Worm (Caenorhabditis elegans) whole organism, L4/young adult: Measurements from ENCODE around the gene srx-63.

Experiments
- W03F9.2 ChIP-seq: fragments of 150-350 bp; optimal IDR thresholded peaks from 2 replicates; lab custom pipeline; 2014; ENCODE audit warnings: missing biosample characterization, missing genetic modification characterization
- dao-5 ChIP-seq: sonication (generic microtip); optimal IDR thresholded peaks from 2 replicates; lab custom pipeline; 2016; ENCODE audit warnings: missing genotype, missing genetic modification characterization, moderate library complexity, missing compliant biosample characterization
- him-1 ChIP-seq: sonication (generic microtip); optimal IDR thresholded peaks from 2 replicates; lab custom pipeline; 2016; ENCODE audit warnings: missing genotype, missing genetic modification reagents, missing genetic modification characterization, missing compliant biosample characterization

Gene srx-63

DNA sequence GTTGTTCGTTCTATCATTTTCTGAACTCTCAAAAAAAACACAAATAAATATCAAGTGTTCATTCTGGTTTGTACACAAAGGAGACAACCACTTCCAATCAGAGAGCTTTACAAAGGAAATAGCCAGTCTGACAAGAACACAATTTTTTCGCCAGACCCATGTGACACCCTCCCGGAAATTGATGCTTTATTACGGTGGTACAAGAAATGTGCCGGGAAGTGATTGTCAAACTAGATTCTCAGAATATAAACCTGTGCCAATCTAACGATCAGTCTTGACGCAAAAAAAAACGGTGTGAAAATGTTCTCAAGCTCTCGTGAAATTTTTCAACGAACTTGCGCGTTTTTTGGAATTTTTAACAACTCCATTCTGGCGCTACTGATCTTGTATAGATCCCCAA is 22.3 kb downstream of the srx-63 start, which contains the start of gene str-247:
Gene str-247, plus strand, starts transcription at position 301 of the 400 bp plus-strand sequence.
- TF ChIP-seq dao-5 (tag; lab: Kevin White, UChicago) (no peak), W03F9.2 (tag; lab: Kevin White, UChicago) (no peak), him-1 (tag; lab: Kevin White, UChicago) (no peak)

DNA sequence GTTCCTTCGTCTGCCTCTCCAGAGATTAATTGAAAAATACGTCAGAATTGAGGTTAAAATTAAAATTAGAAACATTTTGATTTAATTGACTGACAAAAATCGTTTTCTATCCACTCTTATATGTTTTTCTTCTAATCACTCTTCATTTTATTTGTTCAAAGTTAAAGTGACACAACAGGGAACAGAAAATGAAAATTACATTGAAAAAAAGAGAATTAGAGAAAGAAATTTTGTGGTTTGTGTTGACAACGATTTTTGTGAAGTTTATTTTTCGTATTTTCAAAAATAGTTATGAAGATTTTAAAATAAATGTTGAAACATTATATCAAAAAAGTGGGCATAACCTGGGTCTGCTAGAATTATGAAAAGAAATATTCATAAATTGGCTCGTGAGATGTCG is 26.2 kb downstream of the srx-63 start, which contains the start of gene cyp-34A5:
Gene cyp-34A5, minus strand, starts transcription at position 101 of the 400 bp plus-strand sequence.
- TF ChIP-seq him-1 (tag; lab: Kevin White, UChicago) (no peak), W03F9.2 (tag; lab: Kevin White, UChicago) (no peak), dao-5 (tag; lab: Kevin White, UChicago) (no peak)

DNA sequence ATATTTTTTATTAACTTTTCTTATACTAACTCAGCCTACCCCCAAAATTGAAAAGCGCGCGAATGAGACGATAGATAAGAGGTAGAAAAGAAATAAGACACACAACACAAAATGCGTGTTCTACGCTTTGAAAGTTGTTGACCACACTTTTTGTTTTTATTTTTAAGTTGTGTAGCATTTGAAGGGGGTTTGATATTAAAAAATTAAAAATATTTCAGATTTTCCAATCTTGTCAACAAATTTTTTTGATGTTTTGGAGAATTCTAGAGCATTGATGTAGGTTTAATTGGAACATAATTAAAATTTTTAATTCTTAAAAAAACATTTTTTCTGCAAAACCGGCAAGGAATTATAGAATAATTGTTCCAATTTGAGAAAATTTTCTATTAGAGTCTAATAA is 29.8 kb downstream of the srx-63 start, which contains the start of gene cyp-34A6:
Gene cyp-34A6, minus strand, starts transcription at position 101 of the 400 bp plus-strand sequence.
- TF ChIP-seq W03F9.2 (tag; lab: Kevin White, UChicago) (no peak), dao-5 (tag; lab: Kevin White, UChicago) (no peak)

DNA sequence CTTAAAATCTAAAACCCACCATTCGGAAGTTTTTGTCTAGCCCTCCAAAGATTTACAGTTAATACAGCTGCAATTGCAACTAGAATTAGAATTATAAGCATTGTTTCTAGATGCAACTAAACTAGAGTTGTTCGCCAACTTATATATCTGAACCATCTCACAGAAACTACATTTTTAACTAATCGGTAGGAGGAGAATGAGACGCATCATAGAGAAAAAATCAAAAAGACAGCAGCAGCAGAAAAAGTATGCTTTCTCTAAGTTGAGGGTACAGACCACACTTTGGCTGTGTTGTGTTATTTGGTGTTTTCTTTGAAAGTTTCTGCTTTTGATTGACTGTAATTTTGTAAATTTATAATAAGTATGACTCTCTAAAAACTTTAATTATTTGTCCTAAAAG is 32.3 kb downstream of the srx-63 start, which contains the start of gene cyp-34A7:
Gene cyp-34A7, minus strand, starts transcription at position 101 of the 400 bp plus-strand sequence.
- no peak for TF ChIP-seq W03F9.2 (tag; lab: Kevin White, UChicago)
- no peak for TF ChIP-seq him-1 (tag; lab: Kevin White, UChicago)
- no peak for TF ChIP-seq dao-5 (tag; lab: Kevin White, UChicago)

DNA sequence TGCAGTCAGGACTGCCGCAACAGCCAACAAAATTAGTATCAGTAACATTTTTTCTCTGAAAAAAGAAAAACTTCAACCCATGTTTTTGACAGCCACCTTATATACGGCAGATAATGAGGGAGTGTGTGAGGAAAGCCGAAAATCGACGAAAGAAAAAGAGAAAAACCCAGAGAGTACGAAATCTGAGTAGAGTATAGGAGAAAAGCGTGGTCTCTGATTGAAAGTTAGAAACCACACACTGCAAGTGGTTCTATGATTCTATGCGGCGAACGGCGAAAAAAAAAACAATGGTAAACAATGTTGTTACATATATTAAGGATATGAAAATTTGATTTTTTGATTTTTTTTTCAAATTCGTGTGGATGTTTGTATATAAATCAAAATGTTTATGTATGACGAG is 36.3 kb downstream of the srx-63 start, which contains the start of gene cyp-34A8:
Gene cyp-34A8, minus strand, starts transcription at position 62 of the 400 bp plus-strand sequence.
- TF ChIP-seq W03F9.2 (tag; lab: Kevin White, UChicago): no peak

DNA sequence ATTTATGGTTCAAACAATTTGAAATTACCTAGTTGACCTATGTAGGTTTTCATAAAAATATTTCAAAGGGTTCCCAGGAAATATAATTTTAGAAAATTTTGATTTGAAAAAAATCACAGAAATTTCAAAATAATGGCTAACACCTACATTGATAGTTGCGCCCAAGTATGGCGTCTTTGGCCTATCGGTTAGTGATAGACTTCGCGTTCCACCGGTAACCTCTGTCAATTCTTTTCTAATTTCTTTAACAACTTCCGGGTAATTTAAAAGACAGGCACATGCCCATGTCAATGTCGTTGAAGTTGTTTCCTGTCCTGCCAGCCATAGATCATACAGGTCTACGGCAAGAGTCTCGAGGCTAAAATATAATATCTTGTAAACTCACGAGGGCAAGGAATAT is 37.5 kb downstream of the srx-63 start:
- TF ChIP-seq W03F9.2 (tag; lab: Kevin White, UChicago): no peak
- TF ChIP-seq dao-5 (tag; lab: Kevin White, UChicago): no peak
- no peak for TF ChIP-seq him-1 (tag; lab: Kevin White, UChicago)

DNA sequence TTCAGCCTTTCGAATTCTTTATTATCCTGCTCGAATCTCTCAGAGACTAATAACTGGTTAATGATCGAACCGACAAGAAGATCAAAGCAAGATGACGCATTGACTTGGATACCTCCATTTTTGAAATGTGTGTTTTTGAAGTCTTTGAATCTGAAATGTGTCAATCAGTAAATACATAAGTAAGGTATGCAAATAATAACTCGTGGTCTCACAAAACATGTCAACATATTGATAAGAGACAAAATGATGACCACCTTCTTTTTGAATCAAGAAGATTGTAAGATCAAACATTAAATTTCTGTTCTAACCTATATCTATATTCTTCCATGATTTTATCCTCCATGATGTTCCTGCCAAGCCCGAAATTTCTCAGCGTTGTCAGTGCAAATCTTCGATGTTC is 38.2 kb downstream of the srx-63 start:
- no peak for TF ChIP-seq him-1 (tag; lab: Kevin White, UChicago)
- no peak for TF ChIP-seq W03F9.2 (tag; lab: Kevin White, UChicago)
- TF ChIP-seq dao-5 (tag; lab: Kevin White, UChicago): no peak

DNA sequence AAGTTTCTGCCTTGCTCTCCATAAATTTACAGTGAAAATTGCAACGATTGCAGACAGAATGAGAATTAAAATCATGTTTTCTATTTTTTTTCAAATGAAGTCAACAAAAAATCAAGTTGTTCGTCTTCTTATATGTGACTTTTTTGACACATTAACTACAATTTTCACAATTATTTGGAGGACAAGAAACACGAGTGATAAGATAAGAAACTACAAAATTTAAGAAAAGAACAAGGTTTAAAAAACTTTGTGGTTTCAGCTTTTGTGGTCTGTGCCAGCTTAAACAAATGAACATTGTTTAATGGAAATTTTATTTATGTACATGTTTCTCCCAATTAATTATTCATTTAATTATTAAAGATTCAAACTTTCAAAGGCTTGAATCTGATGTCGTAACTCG is 39.0 kb downstream of the srx-63 start, which contains the start of gene cyp-34A9:
Gene cyp-34A9, minus strand, starts transcription at position 131 of the 400 bp plus-strand sequence.
- TF ChIP-seq W03F9.2 (tag; lab: Kevin White, UChicago): no peak

DNA sequence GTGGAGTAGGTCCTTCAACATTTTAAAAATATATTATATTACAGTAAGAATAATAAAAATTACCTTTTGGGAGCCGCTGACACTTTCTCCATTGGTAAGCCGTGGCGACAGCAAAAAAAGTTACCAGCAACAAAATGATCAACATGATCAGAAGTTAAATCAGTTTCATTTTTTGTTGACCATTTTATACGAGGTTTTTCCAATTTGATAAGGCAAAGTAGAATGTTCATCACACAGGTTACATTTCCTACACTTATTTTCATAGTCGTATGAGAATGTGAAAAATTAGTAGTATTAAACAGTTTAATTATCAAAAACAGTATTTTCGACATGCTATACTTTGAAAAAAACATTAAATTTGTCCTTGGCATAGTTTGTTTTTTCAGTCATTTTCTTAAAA is 41.4 kb downstream of the srx-63 start, which contains the start of gene cyp-34A10:
Gene cyp-34A10, minus strand, starts transcription at position 146 of the 400 bp plus-strand sequence.
- TF ChIP-seq dao-5 (tag; lab: Kevin White, UChicago) (no peak), W03F9.2 (tag; lab: Kevin White, UChicago) (no peak), him-1 (tag; lab: Kevin White, UChicago) (no peak)

DNA sequence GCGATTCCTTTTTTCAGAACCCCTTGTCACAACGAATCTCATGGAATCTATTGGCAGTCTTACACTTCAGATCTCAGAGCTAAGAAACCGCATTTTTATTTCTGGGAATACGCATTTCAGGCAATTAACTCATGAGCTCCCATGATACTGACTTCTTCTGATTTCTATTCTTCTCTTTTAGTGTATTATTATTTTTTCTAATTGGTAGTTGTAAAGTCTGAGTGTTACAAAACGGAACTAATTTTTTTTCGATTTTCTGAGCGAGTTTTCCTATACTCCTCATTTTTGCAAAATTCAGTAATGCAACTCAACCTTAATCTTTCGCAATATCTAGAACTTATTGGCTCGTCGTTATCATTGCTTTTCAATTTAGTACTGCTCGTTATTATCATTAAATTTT is 42.9 kb downstream of the srx-63 start, which contains the start of gene str-82:
Gene str-82, plus strand, starts transcription at position 301 of the 400 bp plus-strand sequence.
- TF ChIP-seq W03F9.2 (tag; lab: Kevin White, UChicago): no peak
- no peak for TF ChIP-seq dao-5 (tag; lab: Kevin White, UChicago)
- no peak for TF ChIP-seq him-1 (tag; lab: Kevin White, UChicago)

DNA sequence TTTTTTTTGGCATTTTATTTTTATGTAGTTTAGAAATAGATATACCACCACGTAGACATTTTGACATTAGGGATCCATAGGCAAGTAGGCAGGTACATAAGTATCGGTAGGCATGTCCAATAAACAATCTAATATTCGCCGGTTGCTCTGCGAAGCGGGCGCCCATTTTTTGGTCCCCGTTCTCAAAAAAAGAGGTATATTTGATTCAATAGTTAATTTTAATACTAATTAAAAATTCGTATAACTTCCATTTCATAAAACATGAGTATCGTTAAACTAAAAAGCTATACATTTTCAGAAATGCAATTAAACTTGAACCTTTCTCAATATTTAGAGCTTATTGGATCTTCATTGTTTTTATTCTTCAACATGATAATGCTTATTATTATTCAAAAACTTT is 45.5 kb downstream of the srx-63 start, which contains the start of gene str-83:
Gene str-83, plus strand, starts transcription at position 301 of the 400 bp plus-strand sequence.
- no peak for TF ChIP-seq W03F9.2 (tag; lab: Kevin White, UChicago)

DNA sequence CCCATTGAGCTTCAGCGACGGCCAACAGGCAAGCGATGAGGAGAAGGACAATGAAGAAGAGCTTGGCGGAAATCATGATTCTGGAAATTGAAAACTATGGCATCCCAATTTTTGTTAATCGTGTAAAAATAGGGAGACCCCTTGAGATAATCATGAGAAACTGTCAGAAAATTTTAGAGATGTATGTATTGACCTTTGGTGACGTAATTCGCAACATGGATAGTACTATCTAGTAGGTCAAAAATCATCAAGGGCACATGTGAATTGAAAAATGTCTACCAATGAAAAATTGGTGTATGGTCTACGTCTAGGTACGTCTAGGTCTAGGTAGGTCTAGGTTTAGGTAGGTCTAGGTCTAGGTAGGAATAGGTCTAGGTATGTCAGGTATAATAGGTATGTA is 47.6 kb downstream of the srx-63 start, which contains the start of gene nlp-34:
Gene nlp-34, minus strand, starts transcription at position 82 of the 400 bp plus-strand sequence.
- TF ChIP-seq dao-5 (tag; lab: Kevin White, UChicago) (no peak), him-1 (tag; lab: Kevin White, UChicago) (no peak), W03F9.2 (tag; lab: Kevin White, UChicago) (no peak)

DNA sequence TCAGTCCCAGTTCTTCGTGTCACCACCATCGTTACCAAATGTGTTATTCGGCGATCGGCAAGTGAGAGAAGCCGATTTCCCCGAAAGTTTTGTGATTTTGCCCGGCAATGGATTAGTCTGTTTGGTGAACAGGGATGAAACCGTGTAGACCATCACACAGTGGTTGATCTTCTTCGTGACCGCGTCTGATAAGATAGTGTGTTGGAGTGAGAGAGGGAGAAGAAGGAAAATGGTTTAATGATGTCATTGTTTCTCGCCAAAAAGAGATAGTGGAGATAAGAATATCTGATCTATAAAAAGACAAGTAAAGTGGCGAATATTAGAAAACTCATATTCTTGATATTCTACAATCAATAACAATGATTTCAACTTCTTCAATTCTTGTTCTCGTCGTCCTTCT is 48.4 kb downstream of the srx-63 start, which contains the start of gene nlp-31:
Gene nlp-31, plus strand, starts transcription at position 237 of the 400 bp plus-strand sequence.
- TF ChIP-seq W03F9.2 (tag; lab: Kevin White, UChicago) (no peak), dao-5 (tag; lab: Kevin White, UChicago) (no peak), him-1 (tag; lab: Kevin White, UChicago) (no peak)

DNA sequence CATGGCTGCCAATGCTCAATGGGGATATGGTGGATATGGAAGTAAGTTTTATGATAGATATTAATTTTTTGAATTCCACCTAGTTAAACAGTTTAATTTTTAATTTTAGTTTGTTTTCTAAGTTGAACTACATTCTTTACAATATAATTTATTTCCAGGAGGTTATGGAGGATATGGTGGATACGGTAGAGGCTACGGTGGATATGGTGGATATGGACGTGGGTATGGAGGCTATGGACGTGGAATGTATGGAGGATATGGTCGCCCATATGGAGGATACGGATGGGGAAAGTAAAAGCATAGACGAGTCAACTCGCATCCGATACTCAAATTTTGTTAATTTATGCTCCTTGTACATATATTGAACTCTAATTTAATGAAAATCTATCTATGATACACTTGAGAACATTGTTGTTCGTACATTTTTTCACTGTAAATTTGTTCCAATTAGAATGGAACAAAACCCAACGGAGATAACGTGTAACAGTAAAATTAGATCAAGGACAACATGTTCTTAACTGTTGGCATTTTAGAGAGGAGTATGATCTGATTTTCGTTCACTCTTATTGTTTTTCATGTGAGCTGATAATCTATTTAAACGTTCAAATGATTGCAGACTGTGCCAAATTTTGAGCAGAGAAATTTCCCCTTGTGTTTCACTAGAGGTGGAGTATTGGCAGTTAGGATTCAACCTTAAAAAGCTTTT is 49.0 kb downstream of the srx-63 start:
- TF ChIP-seq dao-5 (tag; lab: Kevin White, UChicago): no peak
- no peak for TF ChIP-seq him-1 (tag; lab: Kevin White, UChicago)
- TF ChIP-seq W03F9.2 (tag; lab: Kevin White, UChicago): no peak
